Fruit fly (Drosophila melanogaster): ENCODE measurements around the gene eIF2D.

eIF2D gene

DNA sequence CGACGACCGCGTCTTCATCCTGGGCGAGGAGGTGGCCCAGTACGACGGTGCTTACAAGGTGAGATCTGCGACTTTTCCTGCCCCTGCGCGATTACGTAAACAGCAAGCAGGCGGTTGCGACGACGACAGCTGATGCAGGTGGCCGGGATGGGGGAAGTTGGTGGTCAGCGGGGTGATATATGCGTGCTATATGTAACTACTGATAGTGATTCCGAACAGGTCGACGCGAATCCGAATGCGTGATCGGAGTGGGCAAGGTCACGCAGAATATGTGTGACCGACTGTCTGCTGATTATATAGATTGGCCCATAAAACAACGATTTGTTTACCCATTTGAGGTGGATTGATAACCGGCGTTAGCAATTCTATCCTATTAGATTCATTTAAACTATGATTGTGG is 38.2 kb downstream of the eIF2D start (continued):
- no peak for TF ChIP-seq mld (GFP tag; IDR thresholded peaks at IDR 0.05; ENCODE audit: partially characterized antibody)
- TF ChIP-seq CG8478 (optimal IDR thresholded peaks at IDR 0.05): peak; percentile 57
- TF ChIP-seq ftz-f1 (GFP tag; optimal IDR thresholded peaks at IDR 0.05): peak; percentile 52
- TF ChIP-seq so (GFP tag; IDR thresholded peaks at IDR 0.05): no peak
- no peak for TF ChIP-seq CG3407 (GFP tag; optimal IDR thresholded peaks at IDR 0.05)
- TF ChIP-seq CG7987 (GFP tag; optimal IDR thresholded peaks at IDR 0.05): peak; percentile 77
- TF ChIP-seq crol (GFP tag; IDR thresholded peaks at IDR 0.05): peak; percentile 68
- peak; percentile 62 for TF ChIP-seq exex (tag; optimal IDR thresholded peaks at IDR 0.05)
- peak; percentile 31 for TF ChIP-seq ERR (GFP tag; optimal IDR thresholded peaks at IDR 0.05)

DNA sequence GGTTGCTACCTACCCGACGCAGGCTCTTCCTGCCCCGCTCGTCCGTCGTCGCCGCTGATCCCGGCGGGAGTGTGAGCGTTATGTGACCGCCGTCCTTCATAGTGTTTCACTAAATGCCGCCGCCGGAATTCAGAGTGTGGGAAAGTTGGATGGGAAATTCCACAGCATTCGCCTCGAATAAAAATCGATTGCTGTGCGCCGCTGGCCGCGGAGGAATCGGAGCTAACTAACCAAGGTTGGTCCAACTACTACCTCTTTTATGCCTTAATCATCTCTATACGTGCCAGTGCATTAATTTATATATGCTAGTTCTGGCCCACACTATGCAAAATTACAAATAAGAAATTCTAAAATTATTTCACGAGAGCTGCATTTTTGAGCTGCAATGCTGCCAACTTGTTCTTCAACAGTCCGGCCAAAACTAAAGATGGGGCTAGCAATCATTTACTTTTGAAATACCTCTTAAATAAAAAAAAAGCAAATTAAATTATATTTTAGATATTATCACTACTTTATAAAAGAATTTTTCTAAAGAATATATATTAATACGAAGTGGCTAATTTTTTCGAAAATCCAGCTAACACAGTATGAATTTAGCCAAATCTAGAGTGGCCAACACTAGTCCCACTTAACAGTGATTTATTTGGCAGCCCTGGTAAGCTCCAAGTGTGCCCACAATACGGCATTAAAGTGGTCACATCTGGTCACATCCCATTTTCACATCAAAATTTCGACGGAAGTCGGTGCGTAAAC is 39.0 kb downstream of the eIF2D start, which contains the start of the genes alpha-Man-Ib and Pdhb:
Gene alpha-Man-Ib, minus strand, starts transcription at position 425 of the 753 bp plus-strand sequence.
Gene Pdhb, plus strand, starts transcription at position 674 of the 753 bp plus-strand sequence.
- no peak for TF ChIP-seq ato (GFP tag; IDR thresholded peaks at IDR 0.05; ENCODE audit: partially characterized antibody)
- TF ChIP-seq Elba2 (GFP tag; optimal IDR thresholded peaks at IDR 0.05): peak; percentile 69
- no peak for TF ChIP-seq Blimp-1 (GFP tag; optimal IDR thresholded peaks at IDR 0.05)
- no peak for TF ChIP-seq Bgb (GFP tag; IDR thresholded peaks at IDR 0.05; ENCODE audit: partially characterized antibody)
- peak; percentile 67 for TF ChIP-seq CG31224 (GFP tag; IDR thresholded peaks at IDR 0.05)
- no peak for TF ChIP-seq abd-A (tag; optimal IDR thresholded peaks at IDR 0.05)
- TF ChIP-seq org-1 (GFP tag; optimal IDR thresholded peaks at IDR 0.05): peak; percentile 53
- peak; percentile 83 for TF ChIP-seq NFAT (GFP tag; IDR thresholded peaks at IDR 0.05)
- no peak for TF ChIP-seq bbx (GFP tag; IDR thresholded peaks at IDR 0.05; ENCODE audit: partially characterized antibody)
- peak; percentile 94 for TF ChIP-seq Abd-B (GFP tag; optimal IDR thresholded peaks at IDR 0.05)
- TF ChIP-seq Trl (optimal IDR thresholded peaks at IDR 0.05): no peak
- TF ChIP-seq Trl (GFP tag; optimal IDR thresholded peaks at IDR 0.05): peak; percentile 33
- TF ChIP-seq Xrp1 (GFP tag; IDR thresholded peaks at IDR 0.05): peak; percentile 80
- no peak for TF ChIP-seq CG9609 (GFP tag; optimal IDR thresholded peaks at IDR 0.05)
- TF ChIP-seq CG8290 (GFP tag; optimal IDR thresholded peaks at IDR 0.05): peak; percentile 64
- peak in 1 of 2 experiments; percentile 52 for TF ChIP-seq CG8290 (tag; optimal IDR thresholded peaks at IDR 0.05)
- TF ChIP-seq ham (GFP tag; IDR thresholded peaks at IDR 0.05): 0 out of 2 replicates have a peak, but pooled peaks have one; percentile 34
- peak; percentile 56; the same call in 2 of the 3 replicates for TF ChIP-seq Optix (GFP tag; IDR thresholded peaks at IDR 0.05)
- peak; percentile 23; the same call in 1 of the 3 replicates for TF ChIP-seq ci (GFP tag; IDR thresholded peaks at IDR 0.05)
- no peak for TF ChIP-seq Mes4 (GFP tag; optimal IDR thresholded peaks at IDR 0.05)
- peak; percentile 42 for TF ChIP-seq psq (GFP tag; optimal IDR thresholded peaks at IDR 0.05)
- TF ChIP-seq unpg (GFP tag; optimal IDR thresholded peaks at IDR 0.05): peak; percentile 76
- TF ChIP-seq E2f1 (GFP tag; IDR thresholded peaks at IDR 0.05): peak; percentile 74
- TF ChIP-seq Mrtf (GFP tag; IDR thresholded peaks at IDR 0.05): peak; percentile 75; the same call in 2 of the 3 replicates
- peak in 1 of 2 experiments; percentile 51 for TF ChIP-seq insv (GFP tag; optimal IDR thresholded peaks at IDR 0.05)
- TF ChIP-seq CG1529 (GFP tag; optimal IDR thresholded peaks at IDR 0.05): no peak
- TF ChIP-seq dm (GFP tag; optimal IDR thresholded peaks at IDR 0.05): no peak
- peak; percentile 50 for TF ChIP-seq CG12299 (tag; optimal IDR thresholded peaks at IDR 0.05)
- no peak for TF ChIP-seq CG8359 (GFP tag; optimal IDR thresholded peaks at IDR 0.05; ENCODE audit: borderline replicate concordance)
- TF ChIP-seq HLH4C (GFP tag; IDR thresholded peaks at IDR 0.05; ENCODE audit: partially characterized antibody): no peak
- TF ChIP-seq D19A (tag; optimal IDR thresholded peaks at IDR 0.05): no peak
- no peak for TF ChIP-seq CG10431 (GFP tag; optimal IDR thresholded peaks at IDR 0.05)
- TF ChIP-seq CTCF (GFP tag; optimal IDR thresholded peaks at IDR 0.05): no peak
- peak; percentile 97 for TF ChIP-seq CG3995 (GFP tag; optimal IDR thresholded peaks at IDR 0.05)
- TF ChIP-seq chm (GFP tag; IDR thresholded peaks at IDR 0.05): 0 out of 2 replicates have a peak, but pooled peaks have one; percentile 34
- peak; percentile 90 for TF ChIP-seq Med (GFP tag)
- peak; percentile 24 for TF ChIP-seq CG11723 (GFP tag; optimal IDR thresholded peaks at IDR 0.05)
- no peak for TF ChIP-seq CG15479 (GFP tag; optimal IDR thresholded peaks at IDR 0.05)
- TF ChIP-seq CG17359 (tag; optimal IDR thresholded peaks at IDR 0.05): peak; percentile 71
- TF ChIP-seq yki (optimal IDR thresholded peaks at IDR 0.05): no peak
- peak; percentile 42 for TF ChIP-seq ems (GFP tag; optimal IDR thresholded peaks at IDR 0.05)

Data from whole organism, embryonic.